Worm (Caenorhabditis elegans): Measurements from ENCODE around the gene sri-6.

The sri-6 gene

DNA sequence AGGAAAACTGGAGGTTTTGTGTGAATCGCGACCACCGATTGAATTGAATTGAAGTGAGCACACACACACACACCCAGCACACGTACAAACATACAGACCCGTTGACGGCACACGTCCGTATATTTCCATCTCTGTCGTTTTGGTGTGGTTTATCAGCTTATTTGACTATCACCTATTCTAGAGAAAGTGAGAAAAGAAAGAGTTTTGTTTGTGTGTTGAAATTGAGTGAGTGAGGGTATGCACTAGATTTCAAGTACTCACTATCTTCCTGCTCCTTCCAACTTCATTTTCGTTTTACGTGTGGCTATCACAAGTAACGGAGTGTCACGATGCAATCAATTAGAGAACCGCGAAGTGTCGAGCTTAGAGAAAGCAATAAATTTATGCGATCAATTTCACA is 21.6 kb upstream of the sri-6 start:
- no peak for TF ChIP-seq hmbx-1 (tag; optimal IDR thresholded peaks at IDR 0.05)
- TF ChIP-seq ama-1 (optimal IDR thresholded peaks at IDR 0.05): no peak
- no peak for TF ChIP-seq sea-1 (GFP tag; conservative IDR thresholded peaks at IDR 0.05)
- TF ChIP-seq tra-4 (tag; optimal IDR thresholded peaks at IDR 0.05): no peak
- no peak for TF ChIP-seq ets-7 (tag; optimal IDR thresholded peaks at IDR 0.05)

DNA sequence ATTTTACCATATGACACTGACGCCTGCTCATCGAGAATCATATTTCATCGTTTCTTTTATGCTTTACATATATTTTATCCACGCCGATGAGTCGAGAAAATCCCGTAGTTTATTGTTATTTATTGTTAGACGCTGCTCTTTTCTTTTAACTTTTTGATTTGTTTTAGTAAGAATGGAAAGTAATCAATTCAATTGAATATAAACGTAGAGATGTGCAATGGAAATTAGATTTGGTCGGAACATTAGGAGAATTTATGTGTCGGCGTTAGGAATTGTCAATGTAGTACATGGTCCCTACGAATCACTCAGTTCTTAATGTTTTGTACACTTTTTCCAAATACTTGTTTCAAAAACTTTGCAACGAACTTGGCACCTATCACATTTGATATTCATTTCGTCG is 20.2 kb upstream of the sri-6 start:
- no peak for TF ChIP-seq tbx-11 (GFP tag; IDR thresholded peaks at IDR 0.05)
- TF ChIP-seq aly-1 (tag; optimal IDR thresholded peaks at IDR 0.05): no peak
- TF ChIP-seq sea-1 (GFP tag; conservative IDR thresholded peaks at IDR 0.05): no peak
- no peak for TF ChIP-seq tbx-37 (GFP tag; conservative IDR thresholded peaks at IDR 0.05)
- no peak for TF ChIP-seq B0310.2 (tag; optimal IDR thresholded peaks at IDR 0.05)
- no peak for TF ChIP-seq hmg-4 (GFP tag; optimal IDR thresholded peaks at IDR 0.05)
- no peak for TF ChIP-seq F13C5.2 (tag; optimal IDR thresholded peaks at IDR 0.05)
- TF ChIP-seq ets-7 (tag; optimal IDR thresholded peaks at IDR 0.05): no peak
- TF ChIP-seq flt-1 (GFP tag; IDR thresholded peaks at IDR 0.05): no peak
- no peak for TF ChIP-seq hnd-1 (tag; optimal IDR thresholded peaks at IDR 0.05)
- TF ChIP-seq hmbx-1 (tag; optimal IDR thresholded peaks at IDR 0.05): no peak
- TF ChIP-seq tra-4 (tag; optimal IDR thresholded peaks at IDR 0.05): no peak
- TF ChIP-seq pes-1 (GFP tag; IDR thresholded peaks at IDR 0.05): no peak
- TF ChIP-seq ceh-13 (GFP tag; optimal IDR thresholded peaks at IDR 0.05): no peak
- no peak for TF ChIP-seq ceh-36 (tag; optimal IDR thresholded peaks at IDR 0.05)
- TF ChIP-seq ama-1 (optimal IDR thresholded peaks at IDR 0.05): no peak
- no peak for TF ChIP-seq scrt-1 (GFP tag; IDR thresholded peaks at IDR 0.05)

ce11 chrV:13166582-13166981 is 18.9 kb upstream of the sri-6 start:
- TF ChIP-seq ceh-13 (GFP tag; optimal IDR thresholded peaks at IDR 0.05) (no peak), scrt-1 (GFP tag; IDR thresholded peaks at IDR 0.05) (0 out of 2 replicates have a peak, but pooled peaks have one; percentile 17)

- no peak for TF ChIP-seq ama-1 (optimal IDR thresholded peaks at IDR 0.05)
- TF ChIP-seq aly-1 (tag; optimal IDR thresholded peaks at IDR 0.05): no peak
- TF ChIP-seq tbx-11 (GFP tag; IDR thresholded peaks at IDR 0.05): no peak
- TF ChIP-seq scrt-1 (GFP tag; IDR thresholded peaks at IDR 0.05): no peak
- TF ChIP-seq tbx-37 (GFP tag; conservative IDR thresholded peaks at IDR 0.05): no peak
- no peak for TF ChIP-seq hmg-4 (GFP tag; optimal IDR thresholded peaks at IDR 0.05)
- no peak for TF ChIP-seq pes-1 (GFP tag; IDR thresholded peaks at IDR 0.05)
- TF ChIP-seq tra-4 (tag; optimal IDR thresholded peaks at IDR 0.05): no peak
- TF ChIP-seq ceh-13 (GFP tag; optimal IDR thresholded peaks at IDR 0.05): no peak
- TF ChIP-seq flt-1 (GFP tag; IDR thresholded peaks at IDR 0.05): no peak
- TF ChIP-seq B0310.2 (tag; optimal IDR thresholded peaks at IDR 0.05): no peak
- TF ChIP-seq ceh-36 (tag; optimal IDR thresholded peaks at IDR 0.05): no peak
- TF ChIP-seq sea-1 (GFP tag; conservative IDR thresholded peaks at IDR 0.05): no peak
- no peak for TF ChIP-seq ets-7 (tag; optimal IDR thresholded peaks at IDR 0.05)
- TF ChIP-seq hnd-1 (tag; optimal IDR thresholded peaks at IDR 0.05): no peak
- no peak for TF ChIP-seq hmbx-1 (tag; optimal IDR thresholded peaks at IDR 0.05)
- TF ChIP-seq F13C5.2 (tag; optimal IDR thresholded peaks at IDR 0.05): no peak
Observed at ce11 chrV:13170497-13170896, 15.0 kb upstream of the sri-6 start.

- TF ChIP-seq sea-1 (GFP tag; conservative IDR thresholded peaks at IDR 0.05): no peak
- TF ChIP-seq tbx-11 (GFP tag; IDR thresholded peaks at IDR 0.05): no peak
- TF ChIP-seq tbx-37 (GFP tag; conservative IDR thresholded peaks at IDR 0.05): no peak
- TF ChIP-seq aly-1 (tag; optimal IDR thresholded peaks at IDR 0.05): no peak
- TF ChIP-seq pes-1 (GFP tag; IDR thresholded peaks at IDR 0.05): no peak
- TF ChIP-seq hnd-1 (tag; optimal IDR thresholded peaks at IDR 0.05): no peak
- no peak for TF ChIP-seq scrt-1 (GFP tag; IDR thresholded peaks at IDR 0.05)
- no peak for TF ChIP-seq ceh-36 (tag; optimal IDR thresholded peaks at IDR 0.05)
- TF ChIP-seq ama-1 (optimal IDR thresholded peaks at IDR 0.05): no peak
- no peak for TF ChIP-seq B0310.2 (tag; optimal IDR thresholded peaks at IDR 0.05)
- TF ChIP-seq hmg-4 (GFP tag; optimal IDR thresholded peaks at IDR 0.05): no peak
- TF ChIP-seq tra-4 (tag; optimal IDR thresholded peaks at IDR 0.05): no peak
- TF ChIP-seq hmbx-1 (tag; optimal IDR thresholded peaks at IDR 0.05): no peak
- TF ChIP-seq ets-7 (tag; optimal IDR thresholded peaks at IDR 0.05): no peak
- no peak for TF ChIP-seq flt-1 (GFP tag; IDR thresholded peaks at IDR 0.05)
- TF ChIP-seq ceh-13 (GFP tag; optimal IDR thresholded peaks at IDR 0.05): no peak
- no peak for TF ChIP-seq F13C5.2 (tag; optimal IDR thresholded peaks at IDR 0.05)
Observed at ce11 chrV:13173718-13174117, 11.8 kb upstream of the sri-6 start.

ce11 chrV:13176117-13176753 is 9.2 kb upstream of the sri-6 start, which contains the start of gene him-17:
him-17 (plus strand) TSS chrV:13176711.
- TF ChIP-seq B0310.2 (tag; optimal IDR thresholded peaks at IDR 0.05): no peak
- TF ChIP-seq scrt-1 (GFP tag; IDR thresholded peaks at IDR 0.05): 0 out of 2 replicates have a peak, but pooled peaks have one; percentile 62
- TF ChIP-seq aly-1 (tag; optimal IDR thresholded peaks at IDR 0.05): no peak
- TF ChIP-seq ama-1 (optimal IDR thresholded peaks at IDR 0.05): no peak
- peak; percentile 56 for TF ChIP-seq ceh-36 (tag; optimal IDR thresholded peaks at IDR 0.05)
- no peak for TF ChIP-seq ets-7 (tag; optimal IDR thresholded peaks at IDR 0.05)
- TF ChIP-seq F13C5.2 (tag; optimal IDR thresholded peaks at IDR 0.05): peak; percentile 88
- TF ChIP-seq tbx-11 (GFP tag; IDR thresholded peaks at IDR 0.05): peak; percentile 60; the same call in 1 of the 2 replicates
- TF ChIP-seq hmg-4 (GFP tag; optimal IDR thresholded peaks at IDR 0.05): peak; percentile 63
- TF ChIP-seq tbx-37 (GFP tag; conservative IDR thresholded peaks at IDR 0.05): peak; percentile 53
- TF ChIP-seq pes-1 (GFP tag; IDR thresholded peaks at IDR 0.05): peak; percentile 71
- no peak for TF ChIP-seq hnd-1 (tag; optimal IDR thresholded peaks at IDR 0.05)
- TF ChIP-seq ceh-13 (GFP tag; optimal IDR thresholded peaks at IDR 0.05): no peak
- no peak; the same call in 1 of the 2 replicates for TF ChIP-seq sea-1 (GFP tag; conservative IDR thresholded peaks at IDR 0.05)
- peak; percentile 57 for TF ChIP-seq tra-4 (tag; optimal IDR thresholded peaks at IDR 0.05)
- 0 out of 2 replicates have a peak, but pooled peaks have one; percentile 13 for TF ChIP-seq flt-1 (GFP tag; IDR thresholded peaks at IDR 0.05)
- peak; percentile 9 for TF ChIP-seq hmbx-1 (tag; optimal IDR thresholded peaks at IDR 0.05)

ce11 chrV:13176814-13177213 is 8.7 kb upstream of the sri-6 start:
- TF ChIP-seq hmbx-1 (tag; optimal IDR thresholded peaks at IDR 0.05): no peak

All from whole organism, early embryonic.